Fruit fly (Drosophila melanogaster) whole organism, prepupa: ENCODE measurements around the gene CG42591.
A peak's percentile ranks its signal among the peaks of the same experiment; 100 is the strongest.

Source experiments
- Blimp-1 ChIP-seq: fragments of 200-800 bp; sonication (Bioruptor generic); optimal IDR thresholded peaks from 3 replicates; lab custom pipeline; 2017; ENCODE audit warnings: missing biosample characterization, missing genetic modification characterization, mild to moderate bottlenecking, moderate library complexity, missing genetic modification reagents
- CG10631 ChIP-seq: fragments of 200-800 bp; sonication (Bioruptor generic); optimal IDR thresholded peaks from 2 replicates; lab custom pipeline; 2016; ENCODE audit warnings: missing biosample characterization, missing genetic modification characterization
- CG10669 ChIP-seq: fragments of 200-800 bp; sonication (Bioruptor generic); optimal IDR thresholded peaks from 3 replicates; lab custom pipeline; 2018; ENCODE audit warnings: missing biosample characterization, mild to moderate bottlenecking, missing genetic modification characterization, moderate library complexity
- CG11294 ChIP-seq: fragments of 200-800 bp; sonication (Bioruptor generic); IDR thresholded peaks from 2 replicates; pipeline ENCODE4 v1.3.6; 2022; ENCODE audit warnings: missing biosample characterization, missing genetic modification characterization
- CG11902 ChIP-seq: fragments of 200-800 bp; sonication (Bioruptor generic); optimal IDR thresholded peaks from 3 replicates; lab custom pipeline; 2016; ENCODE audit warnings: missing biosample characterization, missing genetic modification characterization
- CG15336 ChIP-seq: fragments of 200-800 bp; sonication (Bioruptor generic); IDR thresholded peaks from 2 replicates; pipeline ENCODE4 v1.3.6; 2022; ENCODE audit warnings: missing biosample characterization, missing genetic modification characterization
- CG3919 ChIP-seq: fragments of 200-800 bp; sonication (Bioruptor generic); optimal IDR thresholded peaks from 3 replicates; lab custom pipeline; 2016; ENCODE audit warnings: missing biosample characterization, missing genetic modification characterization
- CG6276 ChIP-seq: fragments of 200-800 bp; sonication (Bioruptor generic); optimal IDR thresholded peaks from 2 replicates; lab custom pipeline; 2017; ENCODE audit warnings: missing biosample characterization, mild to moderate bottlenecking, missing genetic modification characterization
- CG6792 ChIP-seq: fragments of 200-800 bp; sonication (Bioruptor generic); optimal IDR thresholded peaks from 3 replicates; lab custom pipeline; 2016; ENCODE audit warnings: missing biosample characterization, missing genetic modification characterization
- CG6808 ChIP-seq: fragments of 200-800 bp; sonication (Bioruptor generic); optimal IDR thresholded peaks from 3 replicates; lab custom pipeline; 2017; ENCODE audit warnings: missing biosample characterization, missing genetic modification characterization, mild to moderate bottlenecking, moderate library complexity, missing genetic modification reagents
- CG6854 ChIP-seq: fragments of 200-800 bp; sonication (Bioruptor generic); optimal IDR thresholded peaks from 2 replicates; lab custom pipeline; 2017; ENCODE audit warnings: missing biosample characterization, mild to moderate bottlenecking, missing genetic modification characterization
- CG8319 ChIP-seq: fragments of 200-800 bp; sonication (Bioruptor generic); optimal IDR thresholded peaks from 3 replicates; lab custom pipeline; 2016; ENCODE audit warnings: missing biosample characterization, missing genetic modification characterization
- CG9139 ChIP-seq: fragments of 200-800 bp; sonication (Bioruptor generic); optimal IDR thresholded peaks from 3 replicates; lab custom pipeline; 2017; ENCODE audit warnings: missing biosample characterization, mild to moderate bottlenecking, missing genetic modification characterization
- Eip75B ChIP-seq: fragments of 200-800 bp; sonication (Bioruptor generic); optimal IDR thresholded peaks from 3 replicates; lab custom pipeline; 2016; ENCODE audit warnings: missing biosample characterization, missing genetic modification characterization
- Eip78C ChIP-seq: fragments of 200-800 bp; sonication (Bioruptor generic); peaks from one replicate; lab custom pipeline; 2016; ENCODE audit warnings: missing biosample characterization, missing genetic modification characterization
- Ets96B ChIP-seq: fragments of 200-800 bp; optimal IDR thresholded peaks from 2 replicates; lab custom pipeline; 2019; ENCODE audit warnings: missing biosample characterization, mild to moderate bottlenecking, missing genetic modification characterization, moderate library complexity
- Gug ChIP-seq: fragments of 200-800 bp; sonication (Bioruptor generic); IDR thresholded peaks from 2 replicates; pipeline ENCODE4 v1.3.6; 2022; ENCODE audit warnings: missing biosample characterization, missing genetic modification characterization
- Hr38 ChIP-seq: sonication (Bioruptor generic); optimal IDR thresholded peaks from 2 replicates; lab custom pipeline; 2016; ENCODE audit warnings: missing biosample characterization, missing genetic modification characterization
- Hr39 ChIP-seq: fragments of 200-800 bp; sonication (Bioruptor generic); optimal IDR thresholded peaks from 2 replicates; lab custom pipeline; 2016; ENCODE audit warnings: missing biosample characterization, missing genetic modification characterization
- Lpt ChIP-seq: fragments of 200-800 bp; sonication (Bioruptor generic); optimal IDR thresholded peaks from 3 replicates; lab custom pipeline; 2016; ENCODE audit warnings: missing biosample characterization, missing genetic modification characterization
- Sox102F ChIP-seq: fragments of 200-800 bp; sonication (Bioruptor generic); optimal IDR thresholded peaks from 2 replicates; lab custom pipeline; 2016; ENCODE audit warnings: missing biosample characterization, mild to moderate bottlenecking, missing genetic modification characterization
- Sox14 ChIP-seq: fragments of 200-800 bp; sonication (Bioruptor generic); optimal IDR thresholded peaks from 3 replicates; lab custom pipeline; 2016; ENCODE audit warnings: missing biosample characterization, missing genetic modification characterization
- achi ChIP-seq: fragments of 200-800 bp; sonication (Bioruptor generic); optimal IDR thresholded peaks from 3 replicates; lab custom pipeline; 2016; ENCODE audit warnings: missing biosample characterization, missing genetic modification characterization
- dsx ChIP-seq: fragments of 200-800 bp; optimal IDR thresholded peaks from 3 replicates; lab custom pipeline; 2019; ENCODE audit warnings: missing biosample characterization, mild to moderate bottlenecking, missing genetic modification characterization, moderate library complexity; ENCODE audit not compliant: poor library complexity, severe bottlenecking
- eg ChIP-seq: fragments of 200-800 bp; sonication (Bioruptor generic); IDR thresholded peaks from 3 replicates; pipeline ENCODE4 v1.3.6; 2022; ENCODE audit warnings: missing biosample characterization, missing genetic modification characterization
- esn ChIP-seq: fragments of 200-800 bp; sonication (Bioruptor generic); optimal IDR thresholded peaks from 2 replicates; lab custom pipeline; 2016; ENCODE audit warnings: missing biosample characterization, mild to moderate bottlenecking, missing genetic modification characterization, moderate library complexity
- fd59A ChIP-seq: fragments of 200-800 bp; sonication (Bioruptor generic); optimal IDR thresholded peaks from 2 replicates; lab custom pipeline; 2017; ENCODE audit warnings: missing biosample characterization, mild to moderate bottlenecking, missing genetic modification characterization, missing genetic modification reagents
- fkh ChIP-seq: fragments of 200-800 bp; sonication (Bioruptor generic); optimal IDR thresholded peaks from 3 replicates; lab custom pipeline; 2017; ENCODE audit warnings: missing biosample characterization, mild to moderate bottlenecking, missing genetic modification characterization, moderate library complexity
- lz ChIP-seq: fragments of 200-800 bp; sonication (Bioruptor generic); optimal IDR thresholded peaks from 3 replicates; lab custom pipeline; 2016; ENCODE audit warnings: missing biosample characterization, missing genetic modification characterization
- net ChIP-seq: fragments of 200-800 bp; sonication (Bioruptor generic); optimal IDR thresholded peaks from 3 replicates; lab custom pipeline; 2016; ENCODE audit warnings: missing biosample characterization, missing genetic modification characterization
- salr ChIP-seq, 2 experiments: fragments of 200-800 bp; sonication (Bioruptor generic); optimal IDR thresholded peaks; 3 replicates each; lab custom pipeline; 2016 to 2018; ENCODE audit warnings: missing biosample characterization in 2 of 2, missing genetic modification characterization in 2 of 2, mild to moderate bottlenecking in 1 of 2
- svp ChIP-seq: fragments of 200-800 bp; sonication (Bioruptor generic); peaks from one replicate; lab custom pipeline; 2016; ENCODE audit warnings: missing biosample characterization, missing genetic modification characterization
- topi ChIP-seq: fragments of 200-800 bp; sonication (Bioruptor generic); optimal IDR thresholded peaks from 3 replicates; lab custom pipeline; 2016; ENCODE audit warnings: missing biosample characterization, missing genetic modification characterization
- vri ChIP-seq: fragments of 200-800 bp; sonication (Bioruptor generic); optimal IDR thresholded peaks from 3 replicates; lab custom pipeline; 2016; ENCODE audit warnings: missing biosample characterization, mild to moderate bottlenecking, missing genetic modification characterization

CG42591 gene

DNA sequence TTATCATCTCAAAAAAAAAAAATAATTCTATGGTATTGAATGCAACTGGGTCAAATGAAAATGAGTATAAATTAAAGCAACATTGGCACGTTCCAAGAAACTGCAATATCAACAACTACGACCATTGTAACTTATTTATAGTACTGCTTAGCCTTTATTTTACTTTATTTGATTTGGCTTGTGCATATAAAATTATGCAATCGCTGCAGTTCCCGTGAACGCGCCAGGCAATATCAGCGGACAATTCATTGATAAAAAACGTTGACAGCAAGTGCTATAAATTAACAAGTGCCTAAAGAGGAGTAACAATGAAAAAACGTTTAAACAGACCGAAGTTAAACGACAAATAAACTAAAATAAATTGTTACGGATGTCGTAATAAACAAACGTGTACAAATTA is 1.4 kb upstream of the CG42591 start:
- TF ChIP-seq vri (peak; percentile 50), CG6792 (GFP tag; lab: Kevin White, UChicago) (no peak), topi (GFP tag; lab: Kevin White, UChicago) (no peak)

DNA sequence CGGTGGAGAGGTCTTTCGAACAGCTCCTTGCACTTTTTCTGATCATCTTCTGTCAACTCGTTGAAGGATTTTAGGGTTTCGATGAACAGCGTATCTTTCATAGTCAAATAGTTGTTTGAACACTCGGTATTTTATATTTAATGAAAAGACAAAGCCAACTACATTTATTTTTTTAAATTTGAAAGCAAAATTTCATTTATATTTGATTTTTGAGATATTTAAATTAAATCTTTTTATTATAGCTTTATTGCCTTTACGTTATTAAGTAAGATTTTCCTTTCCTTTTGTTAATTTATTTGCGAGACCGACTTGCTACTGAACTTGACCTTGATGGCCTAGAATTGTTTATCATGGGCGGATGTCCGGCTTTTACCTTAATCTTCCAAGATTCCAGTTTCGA is 593 bp downstream of the CG42591 start, which contains the start of gene CG42590:
TSS of gene CG42590 (minus strand) at position 101 of the 400 bp plus-strand sequence.
- no peak for TF ChIP-seq Lpt (GFP tag; lab: Kevin White, UChicago)
- no peak for TF ChIP-seq CG6808 (GFP tag; lab: Kevin White, UChicago)
- TF ChIP-seq fd59A (GFP tag; lab: Kevin White, UChicago): no peak
- TF ChIP-seq Hr38 (GFP tag; lab: Kevin White, UChicago): no peak
- TF ChIP-seq Blimp-1 (GFP tag; lab: Kevin White, UChicago): no peak
- TF ChIP-seq CG10669 (GFP tag; lab: Kevin White, UChicago): no peak
- no peak for TF ChIP-seq lz
- no peak for TF ChIP-seq CG8319 (GFP tag; lab: Kevin White, UChicago)
- no peak for TF ChIP-seq salr (GFP tag; optimal IDR thresholded peaks at IDR 0.05; lab: Kevin White, UChicago)
- TF ChIP-seq fkh: no peak
- no peak for TF ChIP-seq Sox102F (GFP tag; lab: Kevin White, UChicago)
- TF ChIP-seq achi (GFP tag; lab: Kevin White, UChicago): no peak
- TF ChIP-seq, all 60 proteins: peak for 0

DNA sequence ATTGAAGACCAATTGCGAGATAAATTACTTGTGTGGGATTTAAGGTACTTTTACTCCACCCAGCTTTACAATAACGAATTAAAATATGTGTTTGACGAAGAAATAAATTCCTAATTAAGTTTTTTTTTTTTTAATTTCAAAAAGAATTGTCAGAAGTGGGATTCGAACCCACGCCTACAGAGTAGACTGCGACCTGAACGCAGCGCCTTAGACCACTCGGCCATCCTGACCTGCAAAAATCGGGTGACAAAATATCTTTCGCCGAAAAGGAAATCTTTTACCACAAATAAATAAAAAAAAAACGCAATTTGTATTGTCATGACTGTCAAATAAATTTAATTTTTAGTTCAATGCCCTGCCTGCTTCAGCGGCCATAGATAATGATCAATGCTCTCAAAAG is 1.7 kb downstream of the CG42591 start:
- TF ChIP-seq CG11902 (GFP tag; lab: Kevin White, UChicago): no peak
- no peak for TF ChIP-seq Gug (GFP tag; lab: Robert Waterston, UW)
- no peak for TF ChIP-seq CG6276 (GFP tag; lab: Kevin White, UChicago)
- no peak for TF ChIP-seq eg
- TF ChIP-seq Ets96B: no peak
- TF ChIP-seq Eip78C (GFP tag; lab: Kevin White, UChicago): no peak
- no peak for TF ChIP-seq CG10631
- TF ChIP-seq Hr39 (GFP tag; lab: Kevin White, UChicago): no peak
- TF ChIP-seq, all 60 proteins: peak for 0

DNA sequence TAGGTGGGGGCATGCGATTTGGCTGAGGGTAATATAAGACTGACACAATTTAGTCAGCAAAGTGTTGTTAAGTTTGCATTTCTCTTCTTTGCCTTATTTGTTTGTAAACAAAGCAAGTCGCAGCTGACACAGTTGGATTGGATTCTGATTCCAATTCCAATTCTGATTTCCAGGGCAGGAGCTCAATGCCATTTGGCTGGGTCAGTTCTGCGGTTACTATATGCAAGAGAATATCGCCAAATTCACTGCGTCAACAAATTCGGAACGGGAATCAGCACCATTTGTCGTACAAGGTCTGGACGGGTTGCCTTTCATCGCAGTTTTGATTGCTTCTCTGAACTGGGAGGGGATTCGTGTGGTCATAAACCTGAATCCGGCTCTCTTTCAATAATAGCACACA is 2.3 kb downstream of the CG42591 start:
- TF ChIP-seq svp (GFP tag; lab: Kevin White, UChicago) (peak; percentile 36), Eip75B (GFP tag; lab: Kevin White, UChicago) (peak; percentile 8), Hr39 (GFP tag; lab: Kevin White, UChicago) (no peak)
- TF ChIP-seq, all 60 proteins: peak for 2

DNA sequence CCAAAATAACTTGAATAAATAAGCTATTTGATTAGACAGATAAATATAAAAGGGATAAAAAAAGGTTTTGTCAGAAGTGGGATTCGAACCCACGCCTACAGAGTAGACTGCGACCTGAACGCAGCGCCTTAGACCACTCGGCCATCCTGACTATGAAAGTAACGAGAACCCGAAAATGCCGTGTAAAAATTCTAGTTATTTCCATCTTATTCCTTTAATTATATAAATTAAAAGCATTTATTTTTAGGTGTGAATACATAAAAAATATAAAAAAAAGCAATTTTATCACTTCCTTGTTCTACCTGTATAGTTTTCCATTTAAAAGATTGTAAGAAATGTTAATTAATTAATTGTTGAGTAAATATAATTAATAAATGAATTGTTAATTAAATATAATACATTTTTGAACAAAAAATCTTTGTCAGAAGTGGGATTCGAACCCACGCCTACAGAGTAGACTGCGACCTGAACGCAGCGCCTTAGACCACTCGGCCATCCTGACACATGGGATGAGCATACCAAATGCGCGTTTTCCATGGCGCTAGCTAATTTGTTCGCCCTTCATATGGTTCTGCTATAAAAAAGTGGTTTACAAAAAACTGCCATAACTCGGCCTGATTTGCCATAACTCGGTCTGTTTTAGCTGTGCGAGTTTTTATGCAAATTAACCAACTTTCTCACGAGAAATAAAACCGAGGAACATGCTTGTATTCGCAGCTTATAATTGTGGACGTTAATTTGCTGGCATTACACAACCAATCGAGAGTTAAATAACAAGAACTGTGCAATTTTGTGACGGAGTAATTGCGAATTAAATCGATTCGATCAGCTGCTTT is 4.0 kb downstream of the CG42591 start:
- TF ChIP-seq CG6808 (GFP tag; lab: Kevin White, UChicago): peak; percentile 26
- TF ChIP-seq net (GFP tag; lab: Kevin White, UChicago): peak; percentile 7
- no peak for TF ChIP-seq CG3919
- TF ChIP-seq CG9139 (GFP tag; lab: Kevin White, UChicago): no peak
- TF ChIP-seq CG11294 (GFP tag; lab: Robert Waterston, UW): no peak
- TF ChIP-seq Eip78C (GFP tag; lab: Kevin White, UChicago): peak; percentile 48
- peak; percentile 27 for TF ChIP-seq CG6276 (GFP tag; lab: Kevin White, UChicago)
- peak; percentile 33; the same call in 1 of the 2 replicates for TF ChIP-seq CG15336 (GFP tag; lab: Robert Waterston, UW)
- TF ChIP-seq eg: no peak
- peak; percentile 0 for TF ChIP-seq Ets96B
- TF ChIP-seq Blimp-1 (GFP tag; lab: Kevin White, UChicago): peak; percentile 35
- peak; percentile 84 for TF ChIP-seq vri
- peak; percentile 12 for TF ChIP-seq CG6854 (GFP tag; lab: Kevin White, UChicago)
- no peak for TF ChIP-seq Gug (GFP tag; lab: Robert Waterston, UW)
- no peak for TF ChIP-seq esn (GFP tag; lab: Kevin White, UChicago)
- TF ChIP-seq dsx (GFP tag; lab: Kevin White, UChicago): peak; percentile 26
- TF ChIP-seq Sox14 (GFP tag; lab: Kevin White, UChicago): no peak
